Fruit fly (Drosophila melanogaster) Kc167 (cell line): Measurements from ENCODE around the gene klg.

Experiments
- Sin3A ChIP-seq: fragments of >200 bp; optimal IDR thresholded peaks from 2 replicates; lab custom pipeline; 2018; ENCODE audit warnings: missing external identifiers
- h ChIP-seq: fragments of >200 bp; optimal IDR thresholded peaks from 3 replicates; lab custom pipeline; 2018; ENCODE audit warnings: missing external identifiers
- psq ChIP-seq: fragments of >200 bp; optimal IDR thresholded peaks from 2 replicates; lab custom pipeline; 2017; ENCODE audit warnings: missing external identifiers

dm6 chr3R:22886832-22887231 lies 12.3 kb upstream of the klg start:
- no peak for TF ChIP-seq Sin3A
- TF ChIP-seq psq (lab: Kevin White, UChicago), result no peak
- no peak for TF ChIP-seq h (lab: Kevin White, UChicago)
